Worm (Caenorhabditis elegans) whole organism, early embryonic: ENCODE measurements around the gene dmsr-9.

Source experiments
- B0310.2 ChIP-seq: sonication (generic microtip); optimal IDR thresholded peaks from 2 replicates; lab custom pipeline; 2016; ENCODE audit warnings: mild to moderate bottlenecking, missing genetic modification characterization, missing compliant biosample characterization
- F13C5.2 ChIP-seq: sonication (generic microtip); optimal IDR thresholded peaks from 2 replicates; lab custom pipeline; 2017; ENCODE audit warnings: mild to moderate bottlenecking, missing genetic modification characterization, inconsistent platforms, missing compliant biosample characterization
- aly-1 ChIP-seq: sonication (generic microtip); optimal IDR thresholded peaks from 2 replicates; lab custom pipeline; 2016; ENCODE audit warnings: missing genetic modification characterization, missing compliant biosample characterization
- ama-1 ChIP-seq: fragments of 150-350 bp; optimal IDR thresholded peaks from 2 replicates; lab custom pipeline; 2014
- ceh-13 ChIP-seq: fragments of 200-800 bp; sonication (Bioruptor generic); optimal IDR thresholded peaks from 2 replicates; lab custom pipeline; 2018; ENCODE audit warnings: mild to moderate bottlenecking, missing genetic modification characterization, missing compliant biosample characterization
- ceh-36 ChIP-seq: sonication (generic microtip); optimal IDR thresholded peaks from 2 replicates; lab custom pipeline; 2016; ENCODE audit warnings: missing genetic modification characterization, inconsistent platforms, missing compliant biosample characterization
- ets-7 ChIP-seq: sonication (generic microtip); optimal IDR thresholded peaks from 2 replicates; lab custom pipeline; 2016; ENCODE audit warnings: missing genotype, missing genetic modification characterization, missing compliant biosample characterization
- flt-1 ChIP-seq: fragments of 200-800 bp; sonication (Bioruptor generic); IDR thresholded peaks from 2 replicates; pipeline ENCODE4 v1.3.6; 2022; ENCODE audit warnings: missing genetic modification characterization, missing compliant biosample characterization
- hmg-4 ChIP-seq: fragments of 200-800 bp; sonication (Bioruptor generic); optimal IDR thresholded peaks from 2 replicates; lab custom pipeline; 2018; ENCODE audit warnings: mild to moderate bottlenecking, missing genetic modification characterization, missing compliant biosample characterization
- pes-1 ChIP-seq: fragments of 200-800 bp; sonication (Bioruptor generic); IDR thresholded peaks from 2 replicates; pipeline ENCODE4 v1.3.6; 2022; ENCODE audit warnings: missing genetic modification reagents, missing genetic modification characterization, missing compliant biosample characterization
- scrt-1 ChIP-seq: fragments of 200-800 bp; sonication (Bioruptor generic); IDR thresholded peaks from 2 replicates; pipeline ENCODE4 v1.3.6; 2022; ENCODE audit warnings: missing genetic modification characterization, missing compliant biosample characterization
- tbx-11 ChIP-seq: fragments of 200-800 bp; sonication (Bioruptor generic); IDR thresholded peaks from 2 replicates; pipeline ENCODE4 v1.3.6; 2022; ENCODE audit warnings: missing genetic modification characterization, missing compliant biosample characterization
- tbx-37 ChIP-seq: fragments of 200-800 bp; sonication (Bioruptor generic); conservative IDR thresholded peaks from 2 replicates; pipeline ENCODE4 v1.3.6; 2022; ENCODE audit warnings: missing genetic modification reagents, missing genetic modification characterization, missing compliant biosample characterization
- tra-4 ChIP-seq: sonication (generic microtip); optimal IDR thresholded peaks from 2 replicates; lab custom pipeline; 2017; ENCODE audit warnings: missing genetic modification characterization, missing compliant biosample characterization

- TF ChIP-seq ama-1 (lab: Kevin White, UChicago) (no peak), aly-1 (no peak), ets-7 (tag; lab: Kevin White, UChicago) (no peak), pes-1 (GFP tag; lab: Robert Waterston, UW) (no peak), tbx-11 (no peak), scrt-1 (GFP tag; lab: Robert Waterston, UW) (no peak), flt-1 (no peak), ceh-13 (GFP tag; lab: Kevin White, UChicago) (no peak), hmg-4 (GFP tag; lab: Kevin White, UChicago) (no peak), tra-4 (tag; lab: Kevin White, UChicago) (no peak), B0310.2 (tag; lab: Kevin White, UChicago) (no peak), tbx-37 (GFP tag; lab: Robert Waterston, UW) (no peak), F13C5.2 (no peak), ceh-36 (tag; lab: Kevin White, UChicago) (no peak)
Observed at ce11 chrV:6792973-6793372, 6.5 kb downstream of the dmsr-9 start.
